Fruit fly (Drosophila melanogaster) whole organism, embryonic: ENCODE results near the gene CG43249.

Experiments
- CG1024 ChIP-seq: fragments of 200-800 bp; sonication (Bioruptor generic); IDR thresholded peaks from 2 replicates; pipeline ENCODE4 v1.3.6; 2022; ENCODE audit warnings: missing biosample characterization, missing genetic modification characterization
- CG14050 ChIP-seq: fragments of 200-800 bp; sonication (Bioruptor generic); IDR thresholded peaks from 3 replicates; pipeline ENCODE4 v1.3.6; 2022; ENCODE audit warnings: missing biosample characterization, missing genetic modification characterization
- CG14965 ChIP-seq: fragments of 200-800 bp; sonication (Bioruptor generic); optimal IDR thresholded peaks from 2 replicates; lab custom pipeline; 2016; ENCODE audit warnings: missing biosample characterization, missing genetic modification characterization, borderline replicate concordance
- CG15696 ChIP-seq: fragments of 200-800 bp; sonication (Bioruptor generic); optimal IDR thresholded peaks from 2 replicates; lab custom pipeline; 2019; ENCODE audit warnings: missing biosample characterization, mild to moderate bottlenecking, missing genetic modification characterization, moderate library complexity
- CG7839 ChIP-seq: fragments of 200-800 bp; sonication (Bioruptor generic); optimal IDR thresholded peaks from 3 replicates; lab custom pipeline; 2018; ENCODE audit warnings: missing biosample characterization, mild to moderate bottlenecking, missing genetic modification characterization, moderate library complexity
- CHES-1-like ChIP-seq: fragments of 200-800 bp; sonication (Bioruptor generic); optimal IDR thresholded peaks from 2 replicates; lab custom pipeline; 2016; ENCODE audit warnings: missing biosample characterization, missing genetic modification characterization
- HLH4C ChIP-seq: fragments of 200-800 bp; sonication (Bioruptor generic); IDR thresholded peaks from 3 replicates; pipeline ENCODE4 v1.3.6; 2022; ENCODE audit warnings: missing biosample characterization, missing genetic modification characterization; ENCODE audit not compliant: partially characterized antibody
- Hr39 ChIP-seq: fragments of >200 bp; optimal IDR thresholded peaks from 2 replicates; lab custom pipeline; 2017
- Lim3 ChIP-seq: fragments of 200-800 bp; sonication (Bioruptor generic); IDR thresholded peaks from 2 replicates; pipeline ENCODE4 v1.3.6; 2022; ENCODE audit warnings: missing biosample characterization, missing genetic modification characterization
- Sry-β ChIP-seq: fragments of 200-800 bp; sonication (Bioruptor generic); optimal IDR thresholded peaks from 2 replicates; lab custom pipeline; 2018; ENCODE audit warnings: missing biosample characterization, mild to moderate bottlenecking, missing genetic modification characterization, moderate library complexity
- Stat92E ChIP-seq, 3 experiments: fragments of >200 bp in 2 of 3; fragments of 200-800 bp in 1 of 3; sonication (Bioruptor generic) in 1 of 3; optimal IDR thresholded peaks; 2 replicates each; lab custom pipeline; 2017 to 2019; ENCODE audit warnings: missing biosample characterization in 3 of 3, missing genetic modification characterization in 3 of 3, mild to moderate bottlenecking in 1 of 3, moderate library complexity in 1 of 3
- Xbp1 ChIP-seq: fragments of 200-800 bp; sonication (Bioruptor generic); optimal IDR thresholded peaks from 3 replicates; lab custom pipeline; 2016; ENCODE audit warnings: missing biosample characterization, mild to moderate bottlenecking, missing genetic modification characterization
- bsh ChIP-seq, 2 experiments: fragments of 200-800 bp; sonication (Bioruptor generic); optimal IDR thresholded peaks; 2 replicates each; lab custom pipeline; 2017 to 2018; ENCODE audit warnings: mild to moderate bottlenecking in 2 of 2, missing biosample characterization in 2 of 2, missing genetic modification characterization in 2 of 2, moderate library complexity in 1 of 2
- btn ChIP-seq: fragments of 200-800 bp; sonication (Bioruptor generic); optimal IDR thresholded peaks from 2 replicates; lab custom pipeline; 2016; ENCODE audit warnings: missing biosample characterization, missing genetic modification characterization
- chinmo ChIP-seq: fragments of 200-800 bp; sonication (Bioruptor generic); IDR thresholded peaks from 4 replicates; pipeline ENCODE4 v1.3.6; 2022; ENCODE audit warnings: missing biosample characterization, missing genetic modification characterization; ENCODE audit not compliant: partially characterized antibody
- corto ChIP-seq: fragments of 200-800 bp; sonication (Bioruptor generic); optimal IDR thresholded peaks from 2 replicates; lab custom pipeline; 2016; ENCODE audit warnings: missing biosample characterization, mild to moderate bottlenecking, missing genetic modification characterization, moderate library complexity
- danr ChIP-seq: fragments of 200-800 bp; sonication (Bioruptor generic); IDR thresholded peaks from 2 replicates; pipeline ENCODE4 v1.3.6; 2022; ENCODE audit warnings: missing biosample characterization, missing genetic modification characterization
- dimm ChIP-seq: fragments of 200-800 bp; sonication (Bioruptor generic); IDR thresholded peaks from 2 replicates; pipeline ENCODE4 v1.3.6; 2022; ENCODE audit warnings: missing biosample characterization, missing genetic modification characterization
- disco-r ChIP-seq: fragments of 200-800 bp; sonication (Bioruptor generic); optimal IDR thresholded peaks from 2 replicates; lab custom pipeline; 2016; ENCODE audit warnings: missing biosample characterization, missing genetic modification characterization
- dysf ChIP-seq: fragments of 200-800 bp; sonication (Bioruptor generic); IDR thresholded peaks from 3 replicates; pipeline ENCODE4 v1.3.6; 2022; ENCODE audit warnings: missing biosample characterization, missing genetic modification characterization
- ewg ChIP-seq: fragments of 200-800 bp; sonication (Bioruptor generic); optimal IDR thresholded peaks from 3 replicates; lab custom pipeline; 2017; ENCODE audit warnings: mild to moderate bottlenecking, missing biosample characterization, missing genetic modification reagents, missing genetic modification characterization
- gem ChIP-seq: fragments of 200-800 bp; sonication (Bioruptor generic); optimal IDR thresholded peaks from 2 replicates; lab custom pipeline; 2019; ENCODE audit warnings: missing biosample characterization, mild to moderate bottlenecking, missing genetic modification characterization, moderate library complexity
- ham ChIP-seq: fragments of 200-800 bp; sonication (Bioruptor generic); IDR thresholded peaks from 2 replicates; pipeline ENCODE4 v1.3.6; 2022; ENCODE audit warnings: missing biosample characterization, missing genetic modification characterization
- inv ChIP-seq: fragments of 200-800 bp; sonication (Bioruptor generic); IDR thresholded peaks from 2 replicates; pipeline ENCODE4 v1.3.6; 2022; ENCODE audit warnings: missing biosample characterization, missing genetic modification characterization; ENCODE audit not compliant: partially characterized antibody
- ken ChIP-seq: fragments of 200-800 bp; sonication (Bioruptor generic); IDR thresholded peaks from 3 replicates; pipeline ENCODE4 v1.3.6; 2022; ENCODE audit warnings: missing biosample characterization, missing genetic modification characterization
- nom ChIP-seq: fragments of 200-800 bp; sonication (Bioruptor generic); optimal IDR thresholded peaks from 2 replicates; lab custom pipeline; 2017; ENCODE audit warnings: missing biosample characterization, missing genetic modification characterization, mild to moderate bottlenecking, moderate library complexity, missing genetic modification reagents
- peb ChIP-seq: fragments of 200-800 bp; sonication (Bioruptor generic); IDR thresholded peaks from 2 replicates; pipeline ENCODE4 v1.3.6; 2022; ENCODE audit warnings: missing biosample characterization, missing genetic modification characterization
- sd ChIP-seq: fragments of 200-800 bp; sonication (Bioruptor generic); optimal IDR thresholded peaks from 3 replicates; lab custom pipeline; 2018; ENCODE audit warnings: missing biosample characterization, mild to moderate bottlenecking, missing genetic modification characterization, moderate library complexity
- seq ChIP-seq: fragments of 200-800 bp; sonication (Bioruptor generic); IDR thresholded peaks from 2 replicates; pipeline ENCODE4 v1.3.6; 2022; ENCODE audit warnings: missing biosample characterization, missing genetic modification characterization
- sr ChIP-seq: fragments of 200-800 bp; sonication (Bioruptor generic); IDR thresholded peaks from 3 replicates; pipeline ENCODE4 v1.3.6; 2022; ENCODE audit warnings: missing biosample characterization, missing genetic modification characterization
- toy ChIP-seq: fragments of 200-800 bp; sonication (Bioruptor generic); IDR thresholded peaks from 2 replicates; pipeline ENCODE4 v1.3.6; 2022; ENCODE audit warnings: missing biosample characterization, missing genetic modification characterization
- zen ChIP-seq: fragments of 200-800 bp; sonication (Bioruptor generic); optimal IDR thresholded peaks from 3 replicates; lab custom pipeline; 2018; ENCODE audit warnings: missing biosample characterization, mild to moderate bottlenecking, missing genetic modification characterization, moderate library complexity

Gene CG43249

DNA sequence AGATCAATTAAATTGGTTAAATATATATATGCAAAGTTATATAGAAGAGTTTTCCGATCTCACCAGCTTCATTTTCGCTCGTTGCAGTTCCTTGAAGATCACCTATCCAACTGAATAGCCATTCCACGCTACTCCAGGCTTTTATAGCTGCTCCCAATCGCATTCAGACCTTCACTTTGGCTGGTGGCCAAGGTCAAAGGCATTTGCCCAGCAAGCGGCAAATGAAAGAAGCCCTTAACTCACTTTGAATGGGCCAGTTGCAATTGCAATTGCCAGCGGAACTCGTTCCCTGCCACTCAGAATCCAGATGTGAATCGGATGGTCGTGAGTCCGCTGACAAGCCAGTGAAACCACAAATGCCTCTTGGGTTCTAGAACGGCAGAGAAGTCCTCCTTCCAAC lies 42.6 kb upstream of the CG43249 start, which contains the start of gene CG34247 (continued):
- TF ChIP-seq Xbp1 (GFP tag; lab: Kevin White, UChicago), result no peak
- TF ChIP-seq, all 482 proteins: peak for 0

DNA sequence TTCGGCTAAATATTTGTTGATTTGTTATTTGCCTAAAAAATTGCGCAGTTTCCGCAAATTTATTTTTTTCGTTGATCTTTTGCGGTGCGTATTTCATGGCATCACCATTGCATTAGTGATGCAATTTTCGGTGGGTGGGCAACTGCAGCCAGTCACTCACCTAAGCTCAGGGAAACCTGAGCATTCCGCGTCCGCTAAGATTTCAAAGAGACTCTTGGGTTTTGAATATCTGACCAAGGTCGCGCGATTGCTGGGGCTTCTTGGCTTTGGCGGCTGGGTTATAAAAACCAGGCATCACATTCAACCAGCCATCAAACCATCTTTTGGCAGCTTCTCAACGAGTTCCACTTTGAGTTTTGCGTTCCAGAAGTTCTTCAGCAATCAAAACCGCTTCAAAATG lies 41.6 kb upstream of the CG43249 start, which contains the start of gene CG13071:
Gene CG13071 (plus strand): TSS at position 301 of the 400 bp plus-strand sequence.
- no peak for TF ChIP-seq Hr39 (lab: Kevin White, UChicago)
- TF ChIP-seq dimm, result no peak
- no peak for TF ChIP-seq Lim3 (GFP tag; lab: Robert Waterston, UW)
- TF ChIP-seq danr, result no peak
- no peak for TF ChIP-seq ken (GFP tag; lab: Robert Waterston, UW)
- no peak for TF ChIP-seq sd (tag; lab: Kevin White, UChicago)
- TF ChIP-seq CG7839 (tag; lab: Kevin White, UChicago), result no peak
- TF ChIP-seq dysf (GFP tag; lab: Robert Waterston, UW), result no peak
- TF ChIP-seq CG14050 (GFP tag; lab: Robert Waterston, UW), result no peak
- no peak for TF ChIP-seq gem (tag; lab: Kevin White, UChicago)
- TF ChIP-seq inv (GFP tag; lab: Robert Waterston, UW), result no peak
- no peak for TF ChIP-seq Stat92E (GFP tag; optimal IDR thresholded peaks at IDR 0.05; lab: Kevin White, UChicago)
- no peak for TF ChIP-seq Sry-β (GFP tag; lab: Kevin White, UChicago)
- no peak for TF ChIP-seq seq
- no peak for TF ChIP-seq CG15696
- no peak for TF ChIP-seq disco-r (GFP tag; lab: Kevin White, UChicago)
- no peak for TF ChIP-seq corto (GFP tag; lab: Kevin White, UChicago)

DNA sequence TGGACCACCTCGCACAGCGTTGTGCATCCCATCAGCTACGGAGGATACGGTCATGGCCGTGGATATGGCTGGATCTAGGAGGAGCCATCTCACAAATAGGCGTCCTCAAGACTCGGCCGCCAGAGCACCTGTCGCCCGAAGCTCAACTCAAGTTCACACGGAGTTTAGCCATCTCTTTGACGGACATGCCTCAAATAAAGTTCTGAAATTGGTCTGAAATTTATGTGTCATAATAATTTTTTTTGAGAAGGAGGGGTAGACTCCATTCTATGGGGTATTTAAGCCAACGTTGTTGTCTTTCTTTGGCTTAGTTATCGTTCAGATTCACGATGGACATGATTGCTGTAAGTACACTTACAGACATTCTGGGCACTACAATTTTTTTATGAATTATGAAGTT lies 41.0 kb upstream of the CG43249 start, which contains the start of gene CG13070:
Gene CG13070 (plus strand): TSS at position 301 of the 400 bp plus-strand sequence.
- TF ChIP-seq CHES-1-like (no peak), btn (no peak), peb (GFP tag; lab: Robert Waterston, UW) (no peak), ewg (GFP tag; lab: Kevin White, UChicago) (no peak), CG14965 (GFP tag; lab: Kevin White, UChicago) (no peak), CG1024 (no peak), sr (GFP tag; lab: Robert Waterston, UW) (no peak), HLH4C (GFP tag; lab: Robert Waterston, UW) (no peak)

DNA sequence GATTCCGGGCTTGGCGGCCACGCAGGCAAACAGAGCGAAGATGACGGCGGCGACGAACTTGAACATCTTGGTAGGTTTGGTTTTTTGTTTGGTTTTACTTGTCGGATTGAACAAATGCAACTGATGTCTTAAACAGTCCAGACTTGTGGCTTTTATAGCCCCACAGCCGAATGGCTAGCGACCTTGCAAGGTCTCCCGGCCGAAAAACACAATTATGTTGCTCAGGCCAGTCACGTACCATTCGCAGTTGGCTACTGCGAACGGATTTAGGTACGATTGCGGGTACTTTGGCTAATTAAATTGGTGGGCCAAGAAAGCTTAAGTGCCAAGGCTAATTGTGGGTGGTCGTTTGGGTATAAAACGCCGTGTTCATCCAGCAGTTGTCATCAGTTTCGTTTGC lies 39.1 kb upstream of the CG43249 start, which contains the start of the genes CG13051 and CG13069:
Gene CG13051 (minus strand): TSS at position 101 of the 400 bp plus-strand sequence.
Gene CG13069 (plus strand): TSS at position 386 of the 400 bp plus-strand sequence.
- TF ChIP-seq chinmo (GFP tag; lab: Robert Waterston, UW) (0 out of 4 replicates have a peak, but pooled peaks have one; percentile 15), ham (no peak), zen (tag; lab: Kevin White, UChicago) (no peak)

DNA sequence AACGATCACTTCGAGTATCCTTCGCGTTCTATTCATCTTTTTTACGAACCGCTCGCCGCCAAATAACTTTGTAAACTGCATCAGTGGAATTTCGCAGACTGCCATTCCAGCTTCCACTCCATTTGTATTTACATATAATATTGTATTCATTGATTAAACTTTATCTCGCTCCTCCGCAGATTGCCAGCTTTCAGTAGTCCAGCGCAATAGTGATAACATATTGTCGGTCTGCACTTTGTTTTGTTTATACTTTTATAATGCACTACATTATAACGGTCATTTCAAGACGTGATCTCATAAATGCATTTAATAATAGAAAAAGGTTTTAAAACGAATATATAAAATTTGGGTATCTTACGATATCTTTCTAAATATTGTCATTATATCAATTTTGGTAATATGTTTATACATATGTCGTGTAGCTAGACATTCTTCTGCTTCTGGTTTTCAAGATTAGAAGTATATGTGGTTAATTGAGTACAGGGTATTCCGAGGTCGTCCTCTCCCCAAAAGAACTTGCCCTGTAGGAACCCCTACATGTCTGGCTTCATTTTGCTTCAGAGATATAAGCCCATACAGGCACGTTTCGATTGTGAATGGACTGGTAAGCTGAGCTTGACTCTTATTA lies 35.9 kb upstream of the CG43249 start, which contains the start of gene CG4950:
Gene CG4950 (minus strand): TSS at position 51 of the 628 bp plus-strand sequence.
- TF ChIP-seq toy (no peak), bsh (GFP tag; optimal IDR thresholded peaks at IDR 0.05; lab: Kevin White, UChicago) (peak in 1 of 2 experiments; percentile 9), gem (tag; lab: Kevin White, UChicago) (no peak), nom (GFP tag; lab: Kevin White, UChicago) (peak; percentile 15)
